Fruit fly (Drosophila melanogaster) whole organism, prepupa: ENCODE results near the gene CG12155.

Experiments used
- CG10631 ChIP-seq: fragments of 200-800 bp; sonication (Bioruptor generic); optimal IDR thresholded peaks from 2 replicates; lab custom pipeline; 2016; ENCODE audit warnings: missing biosample characterization, missing genetic modification characterization
- CG10669 ChIP-seq: fragments of 200-800 bp; sonication (Bioruptor generic); optimal IDR thresholded peaks from 3 replicates; lab custom pipeline; 2018; ENCODE audit warnings: missing biosample characterization, mild to moderate bottlenecking, missing genetic modification characterization, moderate library complexity
- CG11762 ChIP-seq: fragments of 200-800 bp; sonication (Bioruptor generic); optimal IDR thresholded peaks from 3 replicates; lab custom pipeline; 2016; ENCODE audit warnings: missing biosample characterization, missing genetic modification characterization; ENCODE audit not compliant: insufficient read depth
- CG11902 ChIP-seq: fragments of 200-800 bp; sonication (Bioruptor generic); optimal IDR thresholded peaks from 3 replicates; lab custom pipeline; 2016; ENCODE audit warnings: missing biosample characterization, missing genetic modification characterization
- CG15336 ChIP-seq: fragments of 200-800 bp; sonication (Bioruptor generic); IDR thresholded peaks from 2 replicates; pipeline ENCODE4 v1.3.6; 2022; ENCODE audit warnings: missing biosample characterization, missing genetic modification characterization
- CG16779 ChIP-seq: fragments of 200-800 bp; sonication (Bioruptor generic); optimal IDR thresholded peaks from 3 replicates; lab custom pipeline; 2017; ENCODE audit warnings: missing biosample characterization, mild to moderate bottlenecking, missing genetic modification characterization
- CG3032 ChIP-seq: fragments of 200-800 bp; optimal IDR thresholded peaks from 2 replicates; lab custom pipeline; 2019; ENCODE audit warnings: missing biosample characterization, mild to moderate bottlenecking, missing genetic modification characterization, moderate library complexity
- CG34406 ChIP-seq: fragments of 200-800 bp; sonication (Bioruptor generic); optimal IDR thresholded peaks from 3 replicates; lab custom pipeline; 2016; ENCODE audit warnings: missing biosample characterization, missing genetic modification characterization
- CG6163 ChIP-seq: fragments of 200-800 bp; sonication (Bioruptor generic); IDR thresholded peaks from 3 replicates; pipeline ENCODE4 v1.3.6; 2022; ENCODE audit warnings: missing biosample characterization, missing genetic modification characterization
- CG6276 ChIP-seq: fragments of 200-800 bp; sonication (Bioruptor generic); optimal IDR thresholded peaks from 2 replicates; lab custom pipeline; 2017; ENCODE audit warnings: missing biosample characterization, mild to moderate bottlenecking, missing genetic modification characterization
- CG6808 ChIP-seq: fragments of 200-800 bp; sonication (Bioruptor generic); optimal IDR thresholded peaks from 3 replicates; lab custom pipeline; 2017; ENCODE audit warnings: missing biosample characterization, missing genetic modification characterization, mild to moderate bottlenecking, moderate library complexity, missing genetic modification reagents
- CG7368 ChIP-seq: fragments of 200-800 bp; sonication (Bioruptor generic); optimal IDR thresholded peaks from 3 replicates; lab custom pipeline; 2016; ENCODE audit warnings: missing biosample characterization, missing genetic modification characterization
- CG8119 ChIP-seq: fragments of 200-800 bp; sonication (Bioruptor generic); IDR thresholded peaks from 3 replicates; pipeline ENCODE4 v1.3.6; 2022; ENCODE audit warnings: missing biosample characterization, missing genetic modification characterization
- CG8319 ChIP-seq: fragments of 200-800 bp; sonication (Bioruptor generic); optimal IDR thresholded peaks from 3 replicates; lab custom pipeline; 2016; ENCODE audit warnings: missing biosample characterization, missing genetic modification characterization
- CG8632 ChIP-seq: fragments of 200-800 bp; sonication (Bioruptor generic); optimal IDR thresholded peaks from 3 replicates; lab custom pipeline; 2016; ENCODE audit warnings: missing biosample characterization, missing genetic modification characterization
- Eip75B ChIP-seq: fragments of 200-800 bp; sonication (Bioruptor generic); optimal IDR thresholded peaks from 3 replicates; lab custom pipeline; 2016; ENCODE audit warnings: missing biosample characterization, missing genetic modification characterization
- Ets21C ChIP-seq: fragments of 200-800 bp; sonication (Bioruptor generic); optimal IDR thresholded peaks from 3 replicates; lab custom pipeline; 2016; ENCODE audit warnings: missing biosample characterization, missing genetic modification characterization
- Ets96B ChIP-seq: fragments of 200-800 bp; optimal IDR thresholded peaks from 2 replicates; lab custom pipeline; 2019; ENCODE audit warnings: missing biosample characterization, mild to moderate bottlenecking, missing genetic modification characterization, moderate library complexity
- Hr38 ChIP-seq: sonication (Bioruptor generic); optimal IDR thresholded peaks from 2 replicates; lab custom pipeline; 2016; ENCODE audit warnings: missing biosample characterization, missing genetic modification characterization
- Hr39 ChIP-seq: fragments of 200-800 bp; sonication (Bioruptor generic); optimal IDR thresholded peaks from 2 replicates; lab custom pipeline; 2016; ENCODE audit warnings: missing biosample characterization, missing genetic modification characterization
- Hr4 ChIP-seq: fragments of 200-800 bp; sonication (Bioruptor generic); optimal IDR thresholded peaks from 3 replicates; lab custom pipeline; 2016; ENCODE audit warnings: missing biosample characterization, missing genetic modification characterization
- Lpt ChIP-seq: fragments of 200-800 bp; sonication (Bioruptor generic); optimal IDR thresholded peaks from 3 replicates; lab custom pipeline; 2016; ENCODE audit warnings: missing biosample characterization, missing genetic modification characterization
- Met ChIP-seq: fragments of 200-800 bp; sonication (Bioruptor generic); optimal IDR thresholded peaks from 3 replicates; lab custom pipeline; 2016; ENCODE audit warnings: missing biosample characterization, missing genetic modification characterization
- Smox ChIP-seq: fragments of 200-800 bp; sonication (Bioruptor generic); optimal IDR thresholded peaks from 3 replicates; lab custom pipeline; 2016; ENCODE audit warnings: missing biosample characterization, missing genetic modification characterization
- Sox15 ChIP-seq: fragments of 200-800 bp; sonication (Bioruptor generic); optimal IDR thresholded peaks from 3 replicates; lab custom pipeline; 2016; ENCODE audit warnings: missing biosample characterization, missing genetic modification characterization
- acj6 ChIP-seq: fragments of 200-800 bp; sonication (Bioruptor generic); optimal IDR thresholded peaks from 3 replicates; lab custom pipeline; 2016; ENCODE audit warnings: missing biosample characterization, missing genetic modification characterization
- cyc ChIP-seq: fragments of 200-800 bp; sonication (Bioruptor generic); optimal IDR thresholded peaks from 3 replicates; lab custom pipeline; 2016; ENCODE audit warnings: missing biosample characterization, missing genetic modification characterization
- dac ChIP-seq: fragments of 200-800 bp; sonication (Bioruptor generic); optimal IDR thresholded peaks from 2 replicates; lab custom pipeline; 2017; ENCODE audit warnings: missing biosample characterization, mild to moderate bottlenecking, missing genetic modification characterization
- eg ChIP-seq: fragments of 200-800 bp; sonication (Bioruptor generic); IDR thresholded peaks from 3 replicates; pipeline ENCODE4 v1.3.6; 2022; ENCODE audit warnings: missing biosample characterization, missing genetic modification characterization
- fd59A ChIP-seq: fragments of 200-800 bp; sonication (Bioruptor generic); optimal IDR thresholded peaks from 2 replicates; lab custom pipeline; 2017; ENCODE audit warnings: missing biosample characterization, mild to moderate bottlenecking, missing genetic modification characterization, missing genetic modification reagents
- fd85E ChIP-seq: fragments of 200-800 bp; sonication (Bioruptor generic); optimal IDR thresholded peaks from 3 replicates; lab custom pipeline; 2016; ENCODE audit warnings: missing biosample characterization, missing genetic modification characterization
- fkh ChIP-seq: fragments of 200-800 bp; sonication (Bioruptor generic); optimal IDR thresholded peaks from 3 replicates; lab custom pipeline; 2017; ENCODE audit warnings: missing biosample characterization, mild to moderate bottlenecking, missing genetic modification characterization, moderate library complexity
- net ChIP-seq: fragments of 200-800 bp; sonication (Bioruptor generic); optimal IDR thresholded peaks from 3 replicates; lab custom pipeline; 2016; ENCODE audit warnings: missing biosample characterization, missing genetic modification characterization
- pdm3 ChIP-seq: fragments of 200-800 bp; sonication (Bioruptor generic); optimal IDR thresholded peaks from 3 replicates; lab custom pipeline; 2016; ENCODE audit warnings: missing biosample characterization, missing genetic modification characterization
- spab ChIP-seq: fragments of 200-800 bp; sonication (Bioruptor generic); optimal IDR thresholded peaks from 2 replicates; lab custom pipeline; 2017; ENCODE audit warnings: missing biosample characterization, mild to moderate bottlenecking, missing genetic modification characterization, missing genetic modification reagents
- ss ChIP-seq, 2 experiments: fragments of 200-800 bp; sonication (Bioruptor generic); optimal IDR thresholded peaks; 2 replicates in 1 of 2; 3 replicates in 1 of 2; lab custom pipeline; 2017 to 2018; ENCODE audit warnings: mild to moderate bottlenecking in 2 of 2, missing biosample characterization in 2 of 2, missing genetic modification characterization in 2 of 2, moderate library complexity in 1 of 2
- svp ChIP-seq: fragments of 200-800 bp; sonication (Bioruptor generic); peaks from one replicate; lab custom pipeline; 2016; ENCODE audit warnings: missing biosample characterization, missing genetic modification characterization
- vri ChIP-seq: fragments of 200-800 bp; sonication (Bioruptor generic); optimal IDR thresholded peaks from 3 replicates; lab custom pipeline; 2016; ENCODE audit warnings: missing biosample characterization, mild to moderate bottlenecking, missing genetic modification characterization

The CG12155 gene

dm6 chrX:7744036-7744435, 15.5 kb downstream of the CG12155 start:
- TF ChIP-seq CG11902 (GFP tag; lab: Kevin White, UChicago), result no peak
- TF ChIP-seq acj6, result no peak
- no peak for TF ChIP-seq CG15336
- no peak for TF ChIP-seq Hr39
- no peak for TF ChIP-seq CG6276
- TF ChIP-seq fd85E (GFP tag; lab: Kevin White, UChicago), result no peak
- no peak for TF ChIP-seq Met (GFP tag; lab: Kevin White, UChicago)
- no peak for TF ChIP-seq cyc (GFP tag; lab: Kevin White, UChicago)
- TF ChIP-seq fkh (GFP tag; lab: Kevin White, UChicago), result no peak
- TF ChIP-seq dac (GFP tag; lab: Kevin White, UChicago), result no peak
- TF ChIP-seq CG34406 (GFP tag; lab: Kevin White, UChicago), result no peak
- no peak for TF ChIP-seq Hr4 (GFP tag; lab: Kevin White, UChicago)
- TF ChIP-seq CG11762 (GFP tag; lab: Kevin White, UChicago), result no peak
- TF ChIP-seq CG7368 (GFP tag; lab: Kevin White, UChicago), result no peak
- TF ChIP-seq fd59A (GFP tag; lab: Kevin White, UChicago), result no peak
- no peak for TF ChIP-seq CG3032
- no peak for TF ChIP-seq CG6163 (GFP tag; lab: Robert Waterston, UW)
- no peak for TF ChIP-seq Smox (GFP tag; lab: Kevin White, UChicago)

DNA sequence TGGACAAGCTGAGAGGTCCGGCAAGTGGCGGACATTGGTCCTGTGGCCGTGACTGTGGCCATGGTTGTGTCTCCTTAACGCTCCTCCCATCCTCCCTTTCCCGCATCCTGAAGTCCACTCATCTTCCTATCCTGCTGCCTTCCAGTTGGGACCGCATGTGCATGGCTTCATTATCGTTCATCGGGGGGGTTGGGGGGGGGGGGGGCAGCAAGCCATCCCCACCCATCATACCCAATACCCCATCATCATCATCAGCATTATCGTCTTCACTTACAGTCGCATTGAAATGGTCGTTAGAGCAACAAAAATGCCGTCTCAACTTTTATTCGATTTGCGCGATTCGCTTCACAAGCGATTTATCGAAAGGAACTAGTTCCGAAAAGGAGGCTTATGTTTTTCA, 17.8 kb downstream of the CG12155 start:
- TF ChIP-seq Ets21C (GFP tag; lab: Kevin White, UChicago) (no peak), Met (GFP tag; lab: Kevin White, UChicago) (no peak), Ets96B (tag; lab: Kevin White, UChicago) (no peak), CG11762 (GFP tag; lab: Kevin White, UChicago) (no peak), Eip75B (GFP tag; lab: Kevin White, UChicago) (no peak)

dm6 chrX:7764682-7765081, 36.1 kb downstream of the CG12155 start, which contains the start of gene Ir7a:
Ir7a (plus strand) TSS chrX:7764982.
- no peak for TF ChIP-seq CG10669 (GFP tag; lab: Kevin White, UChicago)
- TF ChIP-seq ss (GFP tag; optimal IDR thresholded peaks at IDR 0.05; lab: Kevin White, UChicago), result no peak
- TF ChIP-seq vri (GFP tag; lab: Kevin White, UChicago), result no peak
- TF ChIP-seq eg, result no peak
- TF ChIP-seq Hr4 (GFP tag; lab: Kevin White, UChicago), result no peak
- no peak for TF ChIP-seq Hr39
- TF ChIP-seq Eip75B (GFP tag; lab: Kevin White, UChicago), result no peak
- no peak for TF ChIP-seq cyc (GFP tag; lab: Kevin White, UChicago)
- no peak for TF ChIP-seq CG6808 (GFP tag; lab: Kevin White, UChicago)
- no peak for TF ChIP-seq spab (GFP tag; lab: Kevin White, UChicago)
- TF ChIP-seq svp, result no peak
- no peak for TF ChIP-seq CG10631 (GFP tag; lab: Kevin White, UChicago)
- TF ChIP-seq CG11902 (GFP tag; lab: Kevin White, UChicago), result no peak
- TF ChIP-seq, all 60 proteins: peak for 0

dm6 chrX:7768147-7768787, 39.7 kb downstream of the CG12155 start, which contains the start of gene CG34338:
CG34338 (plus strand) TSS chrX:7768737.
- TF ChIP-seq CG8632 (GFP tag; lab: Kevin White, UChicago) (no peak), acj6 (no peak), CG7368 (GFP tag; lab: Kevin White, UChicago) (no peak), Lpt (GFP tag; lab: Kevin White, UChicago) (no peak), Smox (GFP tag; lab: Kevin White, UChicago) (no peak), cyc (GFP tag; lab: Kevin White, UChicago) (no peak), net (GFP tag; lab: Kevin White, UChicago) (no peak), pdm3 (GFP tag; lab: Kevin White, UChicago) (no peak), CG6163 (GFP tag; lab: Robert Waterston, UW) (no peak), CG8119 (no peak), CG16779 (no peak), CG34406 (GFP tag; lab: Kevin White, UChicago) (no peak), eg (no peak), CG11762 (GFP tag; lab: Kevin White, UChicago) (no peak), CG8319 (GFP tag; lab: Kevin White, UChicago) (no peak), Sox15 (no peak), Hr38 (no peak)
